Fruit fly (Drosophila melanogaster) whole organism, embryonic: ENCODE data around the gene mus302.

Experiments used
- C15 ChIP-seq: fragments of 200-800 bp; sonication (Bioruptor generic); IDR thresholded peaks from 3 replicates; pipeline ENCODE4 v1.3.6; 2022; ENCODE audit warnings: missing biosample characterization, missing genetic modification characterization
- CG10543 ChIP-seq: fragments of 200-800 bp; sonication (Bioruptor generic); optimal IDR thresholded peaks from 3 replicates; lab custom pipeline; 2017; ENCODE audit warnings: missing biosample characterization, mild to moderate bottlenecking, missing genetic modification characterization, moderate library complexity
- CG11093 ChIP-seq: fragments of 200-800 bp; sonication (Bioruptor generic); IDR thresholded peaks from 3 replicates; pipeline ENCODE4 v1.3.6; 2022; ENCODE audit warnings: missing biosample characterization, missing genetic modification characterization
- CG12391 ChIP-seq: fragments of 200-800 bp; sonication (Bioruptor generic); optimal IDR thresholded peaks from 3 replicates; lab custom pipeline; 2018; ENCODE audit warnings: missing biosample characterization, mild to moderate bottlenecking, missing genetic modification characterization, moderate library complexity
- CG12659 ChIP-seq: fragments of 200-800 bp; sonication (Bioruptor generic); optimal IDR thresholded peaks from 3 replicates; lab custom pipeline; 2017; ENCODE audit warnings: mild to moderate bottlenecking, missing biosample characterization, missing genetic modification reagents, missing genetic modification characterization
- CG15011 ChIP-seq: fragments of 200-800 bp; sonication (Bioruptor generic); optimal IDR thresholded peaks from 3 replicates; lab custom pipeline; 2018; ENCODE audit warnings: missing biosample characterization, mild to moderate bottlenecking, missing genetic modification characterization
- CG15269 ChIP-seq: fragments of 200-800 bp; sonication (Bioruptor generic); optimal IDR thresholded peaks from 2 replicates; lab custom pipeline; 2018; ENCODE audit warnings: missing biosample characterization, mild to moderate bottlenecking, missing genetic modification characterization, moderate library complexity
- CG15696 ChIP-seq: fragments of 200-800 bp; sonication (Bioruptor generic); optimal IDR thresholded peaks from 2 replicates; lab custom pipeline; 2019; ENCODE audit warnings: missing biosample characterization, mild to moderate bottlenecking, missing genetic modification characterization, moderate library complexity
- CG17829 ChIP-seq: fragments of 200-800 bp; optimal IDR thresholded peaks from 2 replicates; lab custom pipeline; 2019; ENCODE audit warnings: missing biosample characterization, mild to moderate bottlenecking, missing genetic modification characterization, moderate library complexity
- CG17912 ChIP-seq: fragments of 200-800 bp; sonication (Bioruptor generic); optimal IDR thresholded peaks from 2 replicates; lab custom pipeline; 2018; ENCODE audit warnings: missing biosample characterization, mild to moderate bottlenecking, missing genetic modification characterization
- CG1832 ChIP-seq: fragments of 200-800 bp; sonication (Bioruptor generic); optimal IDR thresholded peaks from 2 replicates; lab custom pipeline; 2017; ENCODE audit warnings: missing biosample characterization, mild to moderate bottlenecking, missing genetic modification characterization, inconsistent platforms
- CG32772 ChIP-seq: fragments of 200-800 bp; sonication (Bioruptor generic); IDR thresholded peaks from 2 replicates; pipeline ENCODE4 v1.3.6; 2022; ENCODE audit warnings: missing biosample characterization, missing genetic modification characterization
- CG4424 ChIP-seq: fragments of 200-800 bp; sonication (Bioruptor generic); optimal IDR thresholded peaks from 3 replicates; lab custom pipeline; 2016; ENCODE audit warnings: missing biosample characterization, missing genetic modification characterization
- CG4854 ChIP-seq: fragments of 200-800 bp; sonication (Bioruptor generic); optimal IDR thresholded peaks from 2 replicates; lab custom pipeline; 2016; ENCODE audit warnings: missing biosample characterization, missing genetic modification characterization, inconsistent platforms
- CG5180 ChIP-seq: fragments of 200-800 bp; sonication (Bioruptor generic); optimal IDR thresholded peaks from 3 replicates; lab custom pipeline; 2017; ENCODE audit warnings: missing biosample characterization, missing genetic modification characterization, mild to moderate bottlenecking, moderate library complexity, missing genetic modification reagents
- CG6272 ChIP-seq: fragments of 200-800 bp; sonication (Bioruptor generic); IDR thresholded peaks from 2 replicates; pipeline ENCODE4 v1.3.6; 2022; ENCODE audit warnings: missing biosample characterization, missing genetic modification characterization
- CG8359 ChIP-seq: fragments of 200-800 bp; sonication (Bioruptor generic); optimal IDR thresholded peaks from 2 replicates; lab custom pipeline; 2017; ENCODE audit warnings: missing biosample characterization, mild to moderate bottlenecking, missing genetic modification characterization, borderline replicate concordance
- CoRest ChIP-seq: fragments of 200-800 bp; sonication (Bioruptor generic); optimal IDR thresholded peaks from 3 replicates; lab custom pipeline; 2018; ENCODE audit warnings: missing biosample characterization, mild to moderate bottlenecking, missing genetic modification characterization, moderate library complexity
- D ChIP-seq, 2 experiments: fragments of 200-800 bp in 1 of 2; fragments of >200 bp in 1 of 2; sonication (Bioruptor generic) in 1 of 2; optimal IDR thresholded peaks; 2 replicates in 1 of 2; 3 replicates in 1 of 2; lab custom pipeline; 2017; ENCODE audit warnings: mild to moderate bottlenecking in 1 of 2, missing biosample characterization in 1 of 2, missing genetic modification characterization in 1 of 2, missing genetic modification reagents in 1 of 2
- Gug ChIP-seq: fragments of 200-800 bp; sonication (Bioruptor generic); IDR thresholded peaks from 4 replicates; pipeline ENCODE4 v1.3.6; 2022; ENCODE audit warnings: missing biosample characterization, missing genetic modification characterization
- MESR4 ChIP-seq: fragments of 200-800 bp; sonication (Bioruptor generic); optimal IDR thresholded peaks from 2 replicates; lab custom pipeline; 2018; ENCODE audit warnings: missing biosample characterization, mild to moderate bottlenecking, missing genetic modification characterization, moderate library complexity
- Max ChIP-seq: fragments of 200-800 bp; sonication (Bioruptor generic); optimal IDR thresholded peaks from 2 replicates; lab custom pipeline; 2016; ENCODE audit warnings: missing biosample characterization, mild to moderate bottlenecking, missing genetic modification characterization
- NFAT ChIP-seq: fragments of 200-800 bp; sonication (Bioruptor generic); IDR thresholded peaks from 2 replicates; pipeline ENCODE4 v1.3.6; 2022; ENCODE audit warnings: missing biosample characterization, missing genetic modification characterization
- Nf-YC ChIP-seq: fragments of 200-800 bp; optimal IDR thresholded peaks from 3 replicates; lab custom pipeline; 2019; ENCODE audit warnings: missing biosample characterization, mild to moderate bottlenecking, missing genetic modification characterization, moderate library complexity
- Oli ChIP-seq: fragments of 200-800 bp; sonication (Bioruptor generic); optimal IDR thresholded peaks from 2 replicates; lab custom pipeline; 2018; ENCODE audit warnings: missing biosample characterization, mild to moderate bottlenecking, missing genetic modification characterization, moderate library complexity
- Optix ChIP-seq: fragments of 200-800 bp; sonication (Bioruptor generic); IDR thresholded peaks from 3 replicates; pipeline ENCODE4 v1.3.6; 2022; ENCODE audit warnings: missing biosample characterization, missing genetic modification characterization
- Scr ChIP-seq: fragments of 200-800 bp; sonication (Bioruptor generic); IDR thresholded peaks from 2 replicates; pipeline ENCODE4 v1.3.6; 2022; ENCODE audit warnings: missing biosample characterization, missing genetic modification characterization; ENCODE audit not compliant: partially characterized antibody
- Sry-β ChIP-seq: fragments of 200-800 bp; sonication (Bioruptor generic); optimal IDR thresholded peaks from 2 replicates; lab custom pipeline; 2018; ENCODE audit warnings: missing biosample characterization, mild to moderate bottlenecking, missing genetic modification characterization, moderate library complexity
- ap ChIP-seq: fragments of 200-800 bp; sonication (Bioruptor generic); IDR thresholded peaks from 2 replicates; pipeline ENCODE4 v1.3.6; 2022; ENCODE audit warnings: missing biosample characterization, missing genetic modification characterization
- dysf ChIP-seq: fragments of 200-800 bp; sonication (Bioruptor generic); IDR thresholded peaks from 3 replicates; pipeline ENCODE4 v1.3.6; 2022; ENCODE audit warnings: missing biosample characterization, missing genetic modification characterization
- eve ChIP-seq, 2 experiments: fragments of >200 bp; optimal IDR thresholded peaks; 2 replicates each; lab custom pipeline; 2017; ENCODE audit warnings: missing biosample characterization in 2 of 2, missing genetic modification characterization in 2 of 2
- eyg ChIP-seq: fragments of 200-800 bp; sonication (Bioruptor generic); optimal IDR thresholded peaks from 3 replicates; lab custom pipeline; 2016; ENCODE audit warnings: missing biosample characterization, missing genetic modification characterization
- ind ChIP-seq: fragments of 200-800 bp; sonication (Bioruptor generic); optimal IDR thresholded peaks from 3 replicates; lab custom pipeline; 2016; ENCODE audit warnings: missing biosample characterization, missing genetic modification characterization
- jing ChIP-seq: fragments of 200-800 bp; sonication (Bioruptor generic); optimal IDR thresholded peaks from 2 replicates; lab custom pipeline; 2018; ENCODE audit warnings: missing biosample characterization, mild to moderate bottlenecking, missing genetic modification characterization
- kah ChIP-seq: fragments of 200-800 bp; sonication (Bioruptor generic); optimal IDR thresholded peaks from 2 replicates; lab custom pipeline; 2018; ENCODE audit warnings: missing biosample characterization, mild to moderate bottlenecking, missing genetic modification characterization
- mld ChIP-seq: fragments of 200-800 bp; sonication (Bioruptor generic); IDR thresholded peaks from 3 replicates; pipeline ENCODE4 v1.3.6; 2022; ENCODE audit warnings: missing biosample characterization, missing genetic modification characterization; ENCODE audit not compliant: partially characterized antibody
- pan ChIP-seq, 4 experiments: fragments of >200 bp in 3 of 4; fragments of 200-800 bp in 1 of 4; sonication (Bioruptor generic) in 1 of 4; optimal IDR thresholded peaks in 3 of 4; IDR thresholded peaks in 1 of 4; 2 replicates each; pipeline versions ENCODE4 v1.3.6 to Lab custom; 2017 to 2022; ENCODE audit warnings: missing biosample characterization in 2 of 4, missing genetic modification characterization in 2 of 4, mixed read lengths in 1 of 4
- pita ChIP-seq: fragments of 200-800 bp; sonication (Bioruptor generic); optimal IDR thresholded peaks from 2 replicates; lab custom pipeline; 2017; ENCODE audit warnings: missing biosample characterization, mild to moderate bottlenecking, missing genetic modification characterization
- row ChIP-seq: fragments of 200-800 bp; sonication (Bioruptor generic); IDR thresholded peaks from 3 replicates; pipeline ENCODE4 v1.3.6; 2022; ENCODE audit warnings: missing biosample characterization, missing genetic modification characterization
- seq ChIP-seq: fragments of 200-800 bp; sonication (Bioruptor generic); IDR thresholded peaks from 2 replicates; pipeline ENCODE4 v1.3.6; 2022; ENCODE audit warnings: missing biosample characterization, missing genetic modification characterization
- so ChIP-seq: fragments of 200-800 bp; sonication (Bioruptor generic); IDR thresholded peaks from 3 replicates; pipeline ENCODE4 v1.3.6; 2022; ENCODE audit warnings: missing biosample characterization, missing genetic modification characterization
- sr ChIP-seq: fragments of 200-800 bp; sonication (Bioruptor generic); IDR thresholded peaks from 3 replicates; pipeline ENCODE4 v1.3.6; 2022; ENCODE audit warnings: missing biosample characterization, missing genetic modification characterization
- ssp ChIP-seq: fragments of 200-800 bp; sonication (Bioruptor generic); IDR thresholded peaks from 2 replicates; pipeline ENCODE4 v1.3.6; 2022; ENCODE audit warnings: missing biosample characterization, missing genetic modification characterization
- stwl ChIP-seq: fragments of 200-800 bp; sonication (Bioruptor generic); optimal IDR thresholded peaks from 3 replicates; lab custom pipeline; 2018; ENCODE audit warnings: missing biosample characterization, mild to moderate bottlenecking, missing genetic modification characterization, moderate library complexity
- tap ChIP-seq: fragments of 200-800 bp; optimal IDR thresholded peaks from 3 replicates; lab custom pipeline; 2019; ENCODE audit warnings: missing biosample characterization, mild to moderate bottlenecking, missing genetic modification characterization, moderate library complexity
- trh ChIP-seq: fragments of 200-800 bp; sonication (Bioruptor generic); optimal IDR thresholded peaks from 2 replicates; lab custom pipeline; 2016; ENCODE audit warnings: missing biosample characterization, missing genetic modification characterization

The mus302 gene

DNA sequence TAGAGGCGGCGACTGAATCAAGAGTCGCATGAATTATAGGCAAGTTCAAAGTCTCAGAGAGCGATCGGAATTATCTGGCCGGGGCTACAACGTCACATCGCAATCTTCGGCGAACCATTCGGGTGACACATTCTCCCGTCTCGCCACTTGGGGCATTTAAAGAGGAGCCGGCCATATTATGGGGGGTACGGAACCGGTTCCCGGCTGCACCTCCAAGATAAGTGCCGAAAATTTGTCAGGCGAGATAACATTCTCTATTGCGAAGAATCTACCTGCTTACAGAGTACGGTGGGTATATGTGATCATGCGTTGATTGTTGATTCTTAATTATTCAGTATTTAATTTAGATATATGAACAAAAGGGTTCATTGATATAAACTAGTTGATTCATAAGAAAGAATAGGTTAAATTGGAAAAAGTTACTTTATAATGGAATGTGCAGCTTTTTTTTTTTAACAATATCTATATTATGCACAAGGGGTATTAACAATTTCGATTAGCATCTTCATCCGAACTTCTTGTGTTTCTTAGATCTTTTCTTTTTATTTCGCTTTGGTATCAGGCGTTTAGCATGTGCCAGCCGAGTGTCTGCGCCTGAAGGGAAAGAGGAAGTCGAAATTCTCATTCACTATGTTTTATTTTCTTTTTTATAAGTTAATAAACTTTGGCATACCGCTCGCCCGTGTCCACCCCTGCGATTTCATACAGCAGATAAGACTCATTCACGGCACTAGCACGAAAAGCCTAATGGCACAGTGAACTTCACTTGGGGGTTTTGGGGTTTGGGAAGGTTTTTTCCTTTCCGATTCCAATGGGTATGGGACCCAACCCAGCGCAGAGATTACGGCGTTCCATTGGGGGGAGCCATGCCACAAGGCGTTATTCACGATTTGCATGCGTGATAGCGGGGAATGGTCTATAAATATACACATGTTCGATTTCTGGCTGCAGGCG lies 22.2 kb upstream of the mus302 start (continued):
- peak; percentile 51 for TF ChIP-seq ind (GFP tag; lab: Kevin White, UChicago)
- TF ChIP-seq sr (GFP tag; lab: Robert Waterston, UW) = no peak
- no peak for TF ChIP-seq CG5180
- TF ChIP-seq Optix (GFP tag; lab: Robert Waterston, UW) = 0 out of 3 replicates have a peak, but pooled peaks have one; percentile 14
- peak; percentile 4 for TF ChIP-seq CG15011 (GFP tag; lab: Kevin White, UChicago)
- TF ChIP-seq MESR4 (GFP tag; lab: Kevin White, UChicago) = no peak
- TF ChIP-seq CG8359 = peak; percentile 23
- TF ChIP-seq pan (optimal IDR thresholded peaks at IDR 0.05; lab: Kevin White, UChicago) = no peak
- peak in 1 of 2 experiments; percentile 49 for TF ChIP-seq pan (GFP tag; optimal IDR thresholded peaks at IDR 0.05 in 1 of 2, IDR thresholded peaks at IDR 0.05 in 1 of 2)
- peak; percentile 14; the same call in 1 of the 3 replicates for TF ChIP-seq so (GFP tag; lab: Robert Waterston, UW)
- no peak for TF ChIP-seq trh (GFP tag; lab: Kevin White, UChicago)
- TF ChIP-seq Max (GFP tag; lab: Kevin White, UChicago) = peak; percentile 56
- no peak for TF ChIP-seq seq
- peak; percentile 26 for TF ChIP-seq CG4854 (GFP tag; lab: Kevin White, UChicago)
- TF ChIP-seq ap (GFP tag; lab: Robert Waterston, UW) = no peak
- TF ChIP-seq stwl (tag; lab: Kevin White, UChicago) = no peak
- TF ChIP-seq CG32772 (GFP tag; lab: Robert Waterston, UW) = 0 out of 2 replicates have a peak, but pooled peaks have one; percentile 26
- peak; percentile 70 for TF ChIP-seq Oli (tag; lab: Kevin White, UChicago)
- peak; percentile 25 for TF ChIP-seq CG15269
- no peak for TF ChIP-seq CG11093 (GFP tag; lab: Robert Waterston, UW)
- TF ChIP-seq CoRest (tag; lab: Kevin White, UChicago) = peak; percentile 60
- peak; percentile 56 for TF ChIP-seq CG12659
- peak; percentile 34; the same call in 1 of the 2 replicates for TF ChIP-seq CG6272 (GFP tag; lab: Robert Waterston, UW)
- no peak for TF ChIP-seq Scr (GFP tag; lab: Robert Waterston, UW)
- peak; percentile 67 for TF ChIP-seq dysf (GFP tag; lab: Robert Waterston, UW)
- peak; percentile 19 for TF ChIP-seq CG17829 (tag; lab: Kevin White, UChicago)
- no peak for TF ChIP-seq CG17912 (GFP tag; lab: Kevin White, UChicago)
- no peak for TF ChIP-seq mld
- peak; percentile 30; the same call in 1 of the 2 replicates for TF ChIP-seq ssp (GFP tag; lab: Robert Waterston, UW)
- TF ChIP-seq pita (GFP tag; lab: Kevin White, UChicago) = no peak
- TF ChIP-seq CG1832 (GFP tag; lab: Kevin White, UChicago) = no peak
- TF ChIP-seq eyg (GFP tag; lab: Kevin White, UChicago) = no peak
- no peak for TF ChIP-seq NFAT (GFP tag; lab: Robert Waterston, UW)
- peak; percentile 20 for TF ChIP-seq CG15696
- peak in 1 of 2 experiments; percentile 12 for TF ChIP-seq eve (GFP tag; optimal IDR thresholded peaks at IDR 0.05; lab: Kevin White, UChicago)
- peak; percentile 66 for TF ChIP-seq CG12391
- no peak for TF ChIP-seq Sry-β
- TF ChIP-seq row (GFP tag; lab: Robert Waterston, UW) = peak; percentile 82
- no peak for TF ChIP-seq C15 (GFP tag; lab: Robert Waterston, UW)
- no peak for TF ChIP-seq jing (GFP tag; lab: Kevin White, UChicago)
- no peak for TF ChIP-seq kah (GFP tag; lab: Kevin White, UChicago)
- no peak for TF ChIP-seq Nf-YC (tag; lab: Kevin White, UChicago)
- peak; percentile 48 for TF ChIP-seq CG4424 (GFP tag; lab: Kevin White, UChicago)
- TF ChIP-seq CG10543 (GFP tag; lab: Kevin White, UChicago) = peak; percentile 6
- no peak for TF ChIP-seq D (optimal IDR thresholded peaks at IDR 0.05; lab: Kevin White, UChicago)
- peak; percentile 71 for TF ChIP-seq D (GFP tag; optimal IDR thresholded peaks at IDR 0.05; lab: Kevin White, UChicago)
- TF ChIP-seq Gug (GFP tag; lab: Robert Waterston, UW) = no peak
- TF ChIP-seq tap = no peak
